Fruit fly (Drosophila melanogaster) whole organism, embryonic: ENCODE data around the gene bmm.

Experiments used
- B-H2 ChIP-seq: fragments of 200-800 bp; sonication (Bioruptor generic); optimal IDR thresholded peaks from 2 replicates; lab custom pipeline; 2018; ENCODE audit warnings: missing biosample characterization, mild to moderate bottlenecking, missing genetic modification characterization
- CG10959 ChIP-seq: fragments of 200-800 bp; sonication (Bioruptor generic); IDR thresholded peaks from 2 replicates; pipeline ENCODE4 v1.3.6; 2022; ENCODE audit warnings: missing biosample characterization, missing genetic modification characterization
- CG11456 ChIP-seq: fragments of 200-800 bp; sonication (Bioruptor generic); IDR thresholded peaks from 3 replicates; pipeline ENCODE4 v1.3.6; 2022; ENCODE audit warnings: missing biosample characterization, missing genetic modification characterization
- CG11504 ChIP-seq: fragments of 200-800 bp; sonication (Bioruptor generic); optimal IDR thresholded peaks from 3 replicates; lab custom pipeline; 2019; ENCODE audit warnings: missing biosample characterization, mild to moderate bottlenecking, missing genetic modification characterization, moderate library complexity
- CG14860 ChIP-seq: fragments of 200-800 bp; sonication (Bioruptor generic); IDR thresholded peaks from 3 replicates; pipeline ENCODE4 v1.3.6; 2022; ENCODE audit warnings: missing biosample characterization, missing genetic modification characterization; ENCODE audit not compliant: partially characterized antibody
- CG14965 ChIP-seq: fragments of 200-800 bp; sonication (Bioruptor generic); optimal IDR thresholded peaks from 2 replicates; lab custom pipeline; 2016; ENCODE audit warnings: missing biosample characterization, missing genetic modification characterization, borderline replicate concordance
- CG15011 ChIP-seq: fragments of 200-800 bp; sonication (Bioruptor generic); optimal IDR thresholded peaks from 3 replicates; lab custom pipeline; 2018; ENCODE audit warnings: missing biosample characterization, mild to moderate bottlenecking, missing genetic modification characterization
- CG15073 ChIP-seq: fragments of 200-800 bp; sonication (Bioruptor generic); optimal IDR thresholded peaks from 2 replicates; lab custom pipeline; 2016; ENCODE audit warnings: missing biosample characterization, missing genetic modification characterization
- CG15269 ChIP-seq: fragments of 200-800 bp; sonication (Bioruptor generic); optimal IDR thresholded peaks from 2 replicates; lab custom pipeline; 2018; ENCODE audit warnings: missing biosample characterization, mild to moderate bottlenecking, missing genetic modification characterization, moderate library complexity
- CG15601 ChIP-seq: fragments of 200-800 bp; sonication (Bioruptor generic); optimal IDR thresholded peaks from 3 replicates; lab custom pipeline; 2019; ENCODE audit warnings: missing biosample characterization, mild to moderate bottlenecking, missing genetic modification characterization, moderate library complexity
- CG17328 ChIP-seq: fragments of 200-800 bp; sonication (Bioruptor generic); IDR thresholded peaks from 2 replicates; pipeline ENCODE4 v1.3.6; 2022; ENCODE audit warnings: missing biosample characterization, missing genetic modification characterization
- CG2202 ChIP-seq: fragments of 200-800 bp; sonication (Bioruptor generic); optimal IDR thresholded peaks from 2 replicates; lab custom pipeline; 2018; ENCODE audit warnings: missing biosample characterization, mild to moderate bottlenecking, missing genetic modification characterization
- CG4854 ChIP-seq: fragments of 200-800 bp; sonication (Bioruptor generic); optimal IDR thresholded peaks from 2 replicates; lab custom pipeline; 2016; ENCODE audit warnings: missing biosample characterization, missing genetic modification characterization, inconsistent platforms
- CG6254 ChIP-seq: fragments of 200-800 bp; sonication (Bioruptor generic); optimal IDR thresholded peaks from 3 replicates; lab custom pipeline; 2017; ENCODE audit warnings: mild to moderate bottlenecking, missing biosample characterization, missing genetic modification reagents, missing genetic modification characterization
- CG7928 ChIP-seq: fragments of 200-800 bp; sonication (Bioruptor generic); optimal IDR thresholded peaks from 2 replicates; lab custom pipeline; 2017; ENCODE audit warnings: missing biosample characterization, mild to moderate bottlenecking, missing genetic modification characterization
- CG8359 ChIP-seq: fragments of 200-800 bp; sonication (Bioruptor generic); optimal IDR thresholded peaks from 2 replicates; lab custom pipeline; 2017; ENCODE audit warnings: missing biosample characterization, mild to moderate bottlenecking, missing genetic modification characterization, borderline replicate concordance
- CG9609 ChIP-seq: fragments of 200-800 bp; sonication (Bioruptor generic); optimal IDR thresholded peaks from 3 replicates; lab custom pipeline; 2016; ENCODE audit warnings: missing biosample characterization, missing genetic modification characterization
- Doc2 ChIP-seq: fragments of 200-800 bp; sonication (Bioruptor generic); IDR thresholded peaks from 2 replicates; pipeline ENCODE4 v1.3.6; 2022; ENCODE audit warnings: missing biosample characterization, missing genetic modification characterization
- Fer2 ChIP-seq: fragments of 200-800 bp; sonication (Bioruptor generic); optimal IDR thresholded peaks from 2 replicates; lab custom pipeline; 2018; ENCODE audit warnings: missing biosample characterization, mild to moderate bottlenecking, missing genetic modification characterization, moderate library complexity
- GATAe ChIP-seq: fragments of 200-800 bp; sonication (Bioruptor generic); conservative IDR thresholded peaks from 2 replicates; pipeline ENCODE4 v1.3.6; 2022; ENCODE audit warnings: missing biosample characterization, missing genetic modification characterization
- HLH3B ChIP-seq: fragments of 200-800 bp; sonication (Bioruptor generic); IDR thresholded peaks from 2 replicates; pipeline ENCODE4 v1.3.6; 2022; ENCODE audit warnings: missing biosample characterization, missing genetic modification characterization
- HLHmδ ChIP-seq: fragments of 200-800 bp; sonication (Bioruptor generic); optimal IDR thresholded peaks from 2 replicates; lab custom pipeline; 2018; ENCODE audit warnings: missing biosample characterization, mild to moderate bottlenecking, missing genetic modification characterization, moderate library complexity
- Hand ChIP-seq: fragments of 200-800 bp; sonication (Bioruptor generic); optimal IDR thresholded peaks from 2 replicates; lab custom pipeline; 2017; ENCODE audit warnings: mild to moderate bottlenecking, missing biosample characterization, missing genetic modification reagents, missing genetic modification characterization
- Hmx ChIP-seq: fragments of 200-800 bp; sonication (Bioruptor generic); optimal IDR thresholded peaks from 2 replicates; lab custom pipeline; 2016; ENCODE audit warnings: missing biosample characterization, missing genetic modification characterization
- Lim3 ChIP-seq: fragments of 200-800 bp; sonication (Bioruptor generic); IDR thresholded peaks from 2 replicates; pipeline ENCODE4 v1.3.6; 2022; ENCODE audit warnings: missing biosample characterization, missing genetic modification characterization
- Mes4 ChIP-seq: fragments of 200-800 bp; sonication (Bioruptor generic); optimal IDR thresholded peaks from 2 replicates; lab custom pipeline; 2016; ENCODE audit warnings: missing biosample characterization, missing genetic modification characterization
- Rx ChIP-seq: fragments of 200-800 bp; sonication (Bioruptor generic); IDR thresholded peaks from 2 replicates; pipeline ENCODE4 v1.3.6; 2022; ENCODE audit warnings: missing biosample characterization, missing genetic modification characterization
- Vsx1 ChIP-seq: fragments of 200-800 bp; sonication (Bioruptor generic); optimal IDR thresholded peaks from 2 replicates; lab custom pipeline; 2017; ENCODE audit warnings: missing biosample characterization, mild to moderate bottlenecking, missing genetic modification characterization, missing genetic modification reagents
- Xbp1 ChIP-seq: fragments of 200-800 bp; sonication (Bioruptor generic); optimal IDR thresholded peaks from 3 replicates; lab custom pipeline; 2016; ENCODE audit warnings: missing biosample characterization, mild to moderate bottlenecking, missing genetic modification characterization
- ap ChIP-seq: fragments of 200-800 bp; sonication (Bioruptor generic); IDR thresholded peaks from 2 replicates; pipeline ENCODE4 v1.3.6; 2022; ENCODE audit warnings: missing biosample characterization, missing genetic modification characterization
- ara ChIP-seq: fragments of 200-800 bp; sonication (Bioruptor generic); IDR thresholded peaks from 2 replicates; pipeline ENCODE4 v1.3.6; 2022; ENCODE audit warnings: missing biosample characterization, missing genetic modification characterization
- ase ChIP-seq: fragments of 200-800 bp; sonication (Bioruptor generic); IDR thresholded peaks from 3 replicates; pipeline ENCODE4 v1.3.6; 2022; ENCODE audit warnings: missing biosample characterization, missing genetic modification characterization
- chinmo ChIP-seq: fragments of 200-800 bp; sonication (Bioruptor generic); IDR thresholded peaks from 4 replicates; pipeline ENCODE4 v1.3.6; 2022; ENCODE audit warnings: missing biosample characterization, missing genetic modification characterization; ENCODE audit not compliant: partially characterized antibody
- da ChIP-seq: fragments of 200-800 bp; sonication (Bioruptor generic); optimal IDR thresholded peaks from 2 replicates; lab custom pipeline; 2016; ENCODE audit warnings: missing biosample characterization, missing genetic modification characterization
- dmrt11E ChIP-seq: fragments of 200-800 bp; sonication (Bioruptor generic); optimal IDR thresholded peaks from 3 replicates; lab custom pipeline; 2018; ENCODE audit warnings: missing biosample characterization, mild to moderate bottlenecking, missing genetic modification characterization, moderate library complexity
- eve ChIP-seq, 2 experiments: fragments of >200 bp; optimal IDR thresholded peaks; 2 replicates each; lab custom pipeline; 2017; ENCODE audit warnings: missing biosample characterization in 2 of 2, missing genetic modification characterization in 2 of 2
- fd3F ChIP-seq: fragments of 200-800 bp; sonication (Bioruptor generic); optimal IDR thresholded peaks from 2 replicates; lab custom pipeline; 2018; ENCODE audit warnings: missing biosample characterization, mild to moderate bottlenecking, missing genetic modification characterization, moderate library complexity
- grau ChIP-seq: fragments of 200-800 bp; optimal IDR thresholded peaks from 3 replicates; lab custom pipeline; 2019; ENCODE audit warnings: missing biosample characterization, mild to moderate bottlenecking, missing genetic modification characterization, moderate library complexity
- gsb ChIP-seq: fragments of 200-800 bp; sonication (Bioruptor generic); IDR thresholded peaks from 2 replicates; pipeline ENCODE4 v1.3.6; 2022; ENCODE audit warnings: missing biosample characterization, missing genetic modification characterization
- gsb-n ChIP-seq: fragments of 200-800 bp; sonication (Bioruptor generic); optimal IDR thresholded peaks from 3 replicates; lab custom pipeline; 2018; ENCODE audit warnings: missing biosample characterization, mild to moderate bottlenecking, missing genetic modification characterization
- hkb ChIP-seq, 2 experiments: fragments of 200-800 bp in 1 of 2; fragments of >200 bp in 1 of 2; sonication (Bioruptor generic) in 1 of 2; IDR thresholded peaks in 1 of 2; optimal IDR thresholded peaks in 1 of 2; 2 replicates each; pipeline versions ENCODE4 v1.3.6 to Lab custom; 2017 to 2022; ENCODE audit warnings: missing biosample characterization in 1 of 2, missing genetic modification characterization in 1 of 2
- lmd ChIP-seq: fragments of 200-800 bp; sonication (Bioruptor generic); IDR thresholded peaks from 2 replicates; pipeline ENCODE4 v1.3.6; 2022; ENCODE audit warnings: missing biosample characterization, missing genetic modification characterization
- odd ChIP-seq: fragments of 200-800 bp; sonication (Bioruptor generic); optimal IDR thresholded peaks from 2 replicates; lab custom pipeline; 2017; ENCODE audit warnings: missing biosample characterization, mild to moderate bottlenecking, missing genetic modification characterization
- pum ChIP-seq: fragments of 200-800 bp; sonication (Bioruptor generic); optimal IDR thresholded peaks from 2 replicates; lab custom pipeline; 2016; ENCODE audit warnings: missing biosample characterization, missing genetic modification characterization
- ro ChIP-seq: fragments of 200-800 bp; sonication (Bioruptor generic); IDR thresholded peaks from 2 replicates; pipeline ENCODE4 v1.3.6; 2022; ENCODE audit warnings: missing biosample characterization, missing genetic modification characterization
- row ChIP-seq: fragments of 200-800 bp; sonication (Bioruptor generic); IDR thresholded peaks from 3 replicates; pipeline ENCODE4 v1.3.6; 2022; ENCODE audit warnings: missing biosample characterization, missing genetic modification characterization
- sim ChIP-seq: fragments of 200-800 bp; sonication (Bioruptor generic); IDR thresholded peaks from 2 replicates; pipeline ENCODE4 v1.3.6; 2022; ENCODE audit warnings: missing biosample characterization, missing genetic modification characterization
- sr ChIP-seq: fragments of 200-800 bp; sonication (Bioruptor generic); IDR thresholded peaks from 3 replicates; pipeline ENCODE4 v1.3.6; 2022; ENCODE audit warnings: missing biosample characterization, missing genetic modification characterization
- tin ChIP-seq: fragments of 200-800 bp; sonication (Bioruptor generic); optimal IDR thresholded peaks from 3 replicates; lab custom pipeline; 2016; ENCODE audit warnings: missing biosample characterization, missing genetic modification characterization

Gene bmm

dm6 chr3L:14759097-14759795, 27.0 kb downstream of the bmm start (continued):
- TF ChIP-seq CG10959 (GFP tag; lab: Robert Waterston, UW) (peak; percentile 99), Rx (GFP tag; lab: Robert Waterston, UW) (peak; percentile 99), Hand (peak; percentile 100), CG17328 (GFP tag; lab: Robert Waterston, UW) (peak; percentile 99), chinmo (peak; percentile 89; the same call in 3 of the 4 replicates), GATAe (GFP tag; lab: Robert Waterston, UW) (peak; percentile 99), eve (GFP tag; optimal IDR thresholded peaks at IDR 0.05; lab: Kevin White, UChicago) (peak; percentile 35 to 100), CG4854 (GFP tag; lab: Kevin White, UChicago) (peak; percentile 99), Vsx1 (GFP tag; lab: Kevin White, UChicago) (peak; percentile 99), ara (GFP tag; lab: Robert Waterston, UW) (peak; percentile 99), gsb-n (tag; lab: Kevin White, UChicago) (peak; percentile 100), dmrt11E (peak; percentile 100), ro (GFP tag; lab: Robert Waterston, UW) (peak; percentile 98), HLH3B (GFP tag; lab: Robert Waterston, UW) (peak; percentile 99), odd (GFP tag; lab: Kevin White, UChicago) (peak; percentile 100), Mes4 (peak; percentile 97), Lim3 (peak; percentile 99), Xbp1 (GFP tag; lab: Kevin White, UChicago) (peak; percentile 99), CG6254 (GFP tag; lab: Kevin White, UChicago) (peak; percentile 98), CG9609 (GFP tag; lab: Kevin White, UChicago) (peak; percentile 99), ase (GFP tag; lab: Robert Waterston, UW) (peak; percentile 99), CG7928 (GFP tag; lab: Kevin White, UChicago) (peak; percentile 90), pum (peak; percentile 99), CG2202 (tag; lab: Kevin White, UChicago) (peak; percentile 99), CG15269 (tag; lab: Kevin White, UChicago) (peak; percentile 100), HLHmδ (peak; percentile 70), lmd (GFP tag; lab: Robert Waterston, UW) (peak; percentile 100), CG15073 (GFP tag; lab: Kevin White, UChicago) (peak; percentile 91), fd3F (GFP tag; lab: Kevin White, UChicago) (peak; percentile 100), CG15601 (tag; lab: Kevin White, UChicago) (peak; percentile 99), CG11504 (tag; lab: Kevin White, UChicago) (peak; percentile 99), CG11456 (GFP tag; lab: Robert Waterston, UW) (peak; percentile 99), CG8359 (GFP tag; lab: Kevin White, UChicago) (peak; percentile 97), B-H2 (GFP tag; lab: Kevin White, UChicago) (peak; percentile 100), grau (tag; lab: Kevin White, UChicago) (peak; percentile 100), sim (GFP tag; lab: Robert Waterston, UW) (peak; percentile 98), Hmx (GFP tag; lab: Kevin White, UChicago) (peak; percentile 98), Fer2 (tag; lab: Kevin White, UChicago) (peak; percentile 100), CG15011 (peak; percentile 100), ap (GFP tag; lab: Robert Waterston, UW) (peak; percentile 98), CG14965 (GFP tag; lab: Kevin White, UChicago) (peak; percentile 85), CG14860 (GFP tag; lab: Robert Waterston, UW) (peak; percentile 73), tin (GFP tag; lab: Kevin White, UChicago) (peak; percentile 100), hkb (optimal IDR thresholded peaks at IDR 0.05; lab: Kevin White, UChicago) (peak; percentile 4), hkb (GFP tag; IDR thresholded peaks at IDR 0.05; lab: Robert Waterston, UW) (peak; percentile 100), Doc2 (GFP tag; lab: Robert Waterston, UW) (peak; percentile 99), sr (GFP tag; lab: Robert Waterston, UW) (peak; percentile 96), gsb (GFP tag; lab: Robert Waterston, UW) (peak; percentile 100), row (GFP tag; lab: Robert Waterston, UW) (peak; percentile 100), da (peak; percentile 98)
